Fruit fly (Drosophila melanogaster): ENCODE data around the gene CG8679.

CG8679 gene

dm6 chr2L:21237048-21237747 is 18.9 kb upstream of the CG8679 start, which contains the start of gene Hr39 (continued):
- TF ChIP-seq CG17186 (GFP tag; optimal IDR thresholded peaks at IDR 0.05) (peak; percentile 68), HLHmδ (GFP tag; optimal IDR thresholded peaks at IDR 0.05) (no peak), CG17385 (GFP tag; optimal IDR thresholded peaks at IDR 0.05) (peak; percentile 14), bsh (GFP tag; optimal IDR thresholded peaks at IDR 0.05) (no peak), psq (GFP tag; optimal IDR thresholded peaks at IDR 0.05) (peak; percentile 35), MESR4 (GFP tag; optimal IDR thresholded peaks at IDR 0.05) (peak; percentile 78), zf30C (GFP tag; optimal IDR thresholded peaks at IDR 0.05) (no peak), CG12236 (GFP tag; optimal IDR thresholded peaks at IDR 0.05) (no peak), CG14441 (GFP tag; IDR thresholded peaks at IDR 0.05) (no peak), NC2α (GFP tag; optimal IDR thresholded peaks at IDR 0.05) (peak; percentile 14), CG1647 (GFP tag; optimal IDR thresholded peaks at IDR 0.05) (no peak), CG6254 (GFP tag; optimal IDR thresholded peaks at IDR 0.05) (no peak), BtbVII (GFP tag; optimal IDR thresholded peaks at IDR 0.05) (peak; percentile 40), CG8478 (optimal IDR thresholded peaks at IDR 0.05) (peak; percentile 60), ERR (GFP tag; optimal IDR thresholded peaks at IDR 0.05) (peak; percentile 23), Ssrp (tag; optimal IDR thresholded peaks at IDR 0.05) (no peak), unpg (GFP tag; optimal IDR thresholded peaks at IDR 0.05) (no peak), corto (GFP tag; optimal IDR thresholded peaks at IDR 0.05) (no peak), CG3726 (GFP tag; IDR thresholded peaks at IDR 0.05) (no peak), CG10979 (tag; optimal IDR thresholded peaks at IDR 0.05) (no peak), wdn (GFP tag; IDR thresholded peaks at IDR 0.05) (no peak), nau (GFP tag; optimal IDR thresholded peaks at IDR 0.05) (peak; percentile 8), CG18011 (GFP tag; optimal IDR thresholded peaks at IDR 0.05) (peak; percentile 11), ab (GFP tag; optimal IDR thresholded peaks at IDR 0.05) (no peak), Bteb2 (GFP tag; optimal IDR thresholded peaks at IDR 0.05) (peak; percentile 13), CG7372 (GFP tag; IDR thresholded peaks at IDR 0.05) (no peak), h (optimal IDR thresholded peaks at IDR 0.05) (no peak), stc (GFP tag; IDR thresholded peaks at IDR 0.05) (no peak), CG17912 (GFP tag; optimal IDR thresholded peaks at IDR 0.05) (no peak), yki (optimal IDR thresholded peaks at IDR 0.05) (no peak), CG3065 (GFP tag; optimal IDR thresholded peaks at IDR 0.05) (no peak), Vsx1 (GFP tag; optimal IDR thresholded peaks at IDR 0.05) (no peak), Gsc (GFP tag; IDR thresholded peaks at IDR 0.05) (no peak), CG4404 (GFP tag; IDR thresholded peaks at IDR 0.05) (no peak), CG8944 (GFP tag; optimal IDR thresholded peaks at IDR 0.05) (no peak), Usf (GFP tag; optimal IDR thresholded peaks at IDR 0.05) (no peak), fru (optimal IDR thresholded peaks at IDR 0.05) (no peak), crp (GFP tag; optimal IDR thresholded peaks at IDR 0.05) (no peak), E2f1 (GFP tag; IDR thresholded peaks at IDR 0.05) (no peak), CG8765 (GFP tag; IDR thresholded peaks at IDR 0.05) (no peak), CG7786 (GFP tag; optimal IDR thresholded peaks at IDR 0.05) (no peak), gem (tag; optimal IDR thresholded peaks at IDR 0.05) (peak; percentile 1), H2.0 (GFP tag; IDR thresholded peaks at IDR 0.05) (no peak), ewg (GFP tag; optimal IDR thresholded peaks at IDR 0.05) (peak; percentile 34), Hr39 (optimal IDR thresholded peaks at IDR 0.05) (no peak), CG10267 (tag; optimal IDR thresholded peaks at IDR 0.05) (peak; percentile 86), CG10209 (GFP tag; optimal IDR thresholded peaks at IDR 0.05) (no peak), grau (tag; optimal IDR thresholded peaks at IDR 0.05) (peak; percentile 5), CG10321 (GFP tag; IDR thresholded peaks at IDR 0.05) (no peak), sima (GFP tag; optimal IDR thresholded peaks at IDR 0.05) (no peak), unc-4 (GFP tag; IDR thresholded peaks at IDR 0.05; ENCODE audit: partially characterized antibody) (no peak), CG31441 (GFP tag; IDR thresholded peaks at IDR 0.05) (no peak)

All from whole organism, embryonic.